Fruit fly (Drosophila melanogaster) S2 (cell line): Measurements from ENCODE around the gene CG11655.

Experiments
- CG8478 ChIP-seq: fragments of >200 bp; optimal IDR thresholded peaks from 2 replicates; lab custom pipeline; 2018
- CTCF ChIP-seq, 2 experiments: fragments of >200 bp; optimal IDR thresholded peaks; 2 replicates each; lab custom pipeline; 2018

dm6 chrX:15465410-15465809, 12.1 kb downstream of the CG11655 start:
- TF ChIP-seq CTCF (optimal IDR thresholded peaks at IDR 0.05; lab: Kevin White, UChicago) (no peak), CG8478 (lab: Kevin White, UChicago) (no peak)
